Fruit fly (Drosophila melanogaster) whole organism, prepupa: Measurements from ENCODE around the gene CG7115.
A peak's percentile ranks its signal among the peaks of the same experiment; 100 is the strongest.

ENCODE experiments used
- CG10631 ChIP-seq: fragments of 200-800 bp; sonication (Bioruptor generic); optimal IDR thresholded peaks from 2 replicates; lab custom pipeline; 2016; ENCODE audit warnings: missing biosample characterization, missing genetic modification characterization
- CG11294 ChIP-seq: fragments of 200-800 bp; sonication (Bioruptor generic); IDR thresholded peaks from 2 replicates; pipeline ENCODE4 v1.3.6; 2022; ENCODE audit warnings: missing biosample characterization, missing genetic modification characterization
- CG11902 ChIP-seq: fragments of 200-800 bp; sonication (Bioruptor generic); optimal IDR thresholded peaks from 3 replicates; lab custom pipeline; 2016; ENCODE audit warnings: missing biosample characterization, missing genetic modification characterization
- CG15336 ChIP-seq: fragments of 200-800 bp; sonication (Bioruptor generic); IDR thresholded peaks from 2 replicates; pipeline ENCODE4 v1.3.6; 2022; ENCODE audit warnings: missing biosample characterization, missing genetic modification characterization
- CG1621 ChIP-seq: fragments of 200-800 bp; sonication (Bioruptor generic); optimal IDR thresholded peaks from 3 replicates; lab custom pipeline; 2018; ENCODE audit warnings: missing biosample characterization, mild to moderate bottlenecking, missing genetic modification characterization
- CG16779 ChIP-seq: fragments of 200-800 bp; sonication (Bioruptor generic); optimal IDR thresholded peaks from 3 replicates; lab custom pipeline; 2017; ENCODE audit warnings: missing biosample characterization, mild to moderate bottlenecking, missing genetic modification characterization
- CG3032 ChIP-seq: fragments of 200-800 bp; optimal IDR thresholded peaks from 2 replicates; lab custom pipeline; 2019; ENCODE audit warnings: missing biosample characterization, mild to moderate bottlenecking, missing genetic modification characterization, moderate library complexity
- CG31627 ChIP-seq: fragments of 200-800 bp; sonication (Bioruptor generic); optimal IDR thresholded peaks from 3 replicates; lab custom pipeline; 2016; ENCODE audit warnings: missing biosample characterization, missing genetic modification characterization
- CG32006 ChIP-seq: fragments of 200-800 bp; sonication (Bioruptor generic); optimal IDR thresholded peaks from 3 replicates; lab custom pipeline; 2017; ENCODE audit warnings: missing biosample characterization, mild to moderate bottlenecking, missing genetic modification characterization
- CG34406 ChIP-seq: fragments of 200-800 bp; sonication (Bioruptor generic); optimal IDR thresholded peaks from 3 replicates; lab custom pipeline; 2016; ENCODE audit warnings: missing biosample characterization, missing genetic modification characterization
- CG6163 ChIP-seq: fragments of 200-800 bp; sonication (Bioruptor generic); IDR thresholded peaks from 3 replicates; pipeline ENCODE4 v1.3.6; 2022; ENCODE audit warnings: missing biosample characterization, missing genetic modification characterization
- CG6276 ChIP-seq: fragments of 200-800 bp; sonication (Bioruptor generic); optimal IDR thresholded peaks from 2 replicates; lab custom pipeline; 2017; ENCODE audit warnings: missing biosample characterization, mild to moderate bottlenecking, missing genetic modification characterization
- CG6792 ChIP-seq: fragments of 200-800 bp; sonication (Bioruptor generic); optimal IDR thresholded peaks from 3 replicates; lab custom pipeline; 2016; ENCODE audit warnings: missing biosample characterization, missing genetic modification characterization
- CG6808 ChIP-seq: fragments of 200-800 bp; sonication (Bioruptor generic); optimal IDR thresholded peaks from 3 replicates; lab custom pipeline; 2017; ENCODE audit warnings: missing biosample characterization, missing genetic modification characterization, mild to moderate bottlenecking, moderate library complexity, missing genetic modification reagents
- CG6854 ChIP-seq: fragments of 200-800 bp; sonication (Bioruptor generic); optimal IDR thresholded peaks from 2 replicates; lab custom pipeline; 2017; ENCODE audit warnings: missing biosample characterization, mild to moderate bottlenecking, missing genetic modification characterization
- CG7368 ChIP-seq: fragments of 200-800 bp; sonication (Bioruptor generic); optimal IDR thresholded peaks from 3 replicates; lab custom pipeline; 2016; ENCODE audit warnings: missing biosample characterization, missing genetic modification characterization
- CG8119 ChIP-seq: fragments of 200-800 bp; sonication (Bioruptor generic); IDR thresholded peaks from 3 replicates; pipeline ENCODE4 v1.3.6; 2022; ENCODE audit warnings: missing biosample characterization, missing genetic modification characterization
- CG8319 ChIP-seq: fragments of 200-800 bp; sonication (Bioruptor generic); optimal IDR thresholded peaks from 3 replicates; lab custom pipeline; 2016; ENCODE audit warnings: missing biosample characterization, missing genetic modification characterization
- CG8632 ChIP-seq: fragments of 200-800 bp; sonication (Bioruptor generic); optimal IDR thresholded peaks from 3 replicates; lab custom pipeline; 2016; ENCODE audit warnings: missing biosample characterization, missing genetic modification characterization
- CG9139 ChIP-seq: fragments of 200-800 bp; sonication (Bioruptor generic); optimal IDR thresholded peaks from 3 replicates; lab custom pipeline; 2017; ENCODE audit warnings: missing biosample characterization, mild to moderate bottlenecking, missing genetic modification characterization
- Eip75B ChIP-seq: fragments of 200-800 bp; sonication (Bioruptor generic); optimal IDR thresholded peaks from 3 replicates; lab custom pipeline; 2016; ENCODE audit warnings: missing biosample characterization, missing genetic modification characterization
- Eip93F ChIP-seq: fragments of 200-800 bp; sonication (Bioruptor generic); optimal IDR thresholded peaks from 2 replicates; lab custom pipeline; 2016; ENCODE audit warnings: missing biosample characterization, mild to moderate bottlenecking, missing genetic modification characterization
- Ets21C ChIP-seq: fragments of 200-800 bp; sonication (Bioruptor generic); optimal IDR thresholded peaks from 3 replicates; lab custom pipeline; 2016; ENCODE audit warnings: missing biosample characterization, missing genetic modification characterization
- Ets96B ChIP-seq: fragments of 200-800 bp; optimal IDR thresholded peaks from 2 replicates; lab custom pipeline; 2019; ENCODE audit warnings: missing biosample characterization, mild to moderate bottlenecking, missing genetic modification characterization, moderate library complexity
- Gug ChIP-seq: fragments of 200-800 bp; sonication (Bioruptor generic); IDR thresholded peaks from 2 replicates; pipeline ENCODE4 v1.3.6; 2022; ENCODE audit warnings: missing biosample characterization, missing genetic modification characterization
- Hr38 ChIP-seq: sonication (Bioruptor generic); optimal IDR thresholded peaks from 2 replicates; lab custom pipeline; 2016; ENCODE audit warnings: missing biosample characterization, missing genetic modification characterization
- Hr39 ChIP-seq: fragments of 200-800 bp; sonication (Bioruptor generic); optimal IDR thresholded peaks from 2 replicates; lab custom pipeline; 2016; ENCODE audit warnings: missing biosample characterization, missing genetic modification characterization
- Lpt ChIP-seq: fragments of 200-800 bp; sonication (Bioruptor generic); optimal IDR thresholded peaks from 3 replicates; lab custom pipeline; 2016; ENCODE audit warnings: missing biosample characterization, missing genetic modification characterization
- Met ChIP-seq: fragments of 200-800 bp; sonication (Bioruptor generic); optimal IDR thresholded peaks from 3 replicates; lab custom pipeline; 2016; ENCODE audit warnings: missing biosample characterization, missing genetic modification characterization
- OdsH ChIP-seq: fragments of 200-800 bp; sonication (Bioruptor generic); optimal IDR thresholded peaks from 3 replicates; lab custom pipeline; 2016; ENCODE audit warnings: missing biosample characterization, missing genetic modification characterization
- Sox102F ChIP-seq: fragments of 200-800 bp; sonication (Bioruptor generic); optimal IDR thresholded peaks from 2 replicates; lab custom pipeline; 2016; ENCODE audit warnings: missing biosample characterization, mild to moderate bottlenecking, missing genetic modification characterization
- Sox14 ChIP-seq: fragments of 200-800 bp; sonication (Bioruptor generic); optimal IDR thresholded peaks from 3 replicates; lab custom pipeline; 2016; ENCODE audit warnings: missing biosample characterization, missing genetic modification characterization
- Sox15 ChIP-seq: fragments of 200-800 bp; sonication (Bioruptor generic); optimal IDR thresholded peaks from 3 replicates; lab custom pipeline; 2016; ENCODE audit warnings: missing biosample characterization, missing genetic modification characterization
- acj6 ChIP-seq: fragments of 200-800 bp; sonication (Bioruptor generic); optimal IDR thresholded peaks from 3 replicates; lab custom pipeline; 2016; ENCODE audit warnings: missing biosample characterization, missing genetic modification characterization
- cyc ChIP-seq: fragments of 200-800 bp; sonication (Bioruptor generic); optimal IDR thresholded peaks from 3 replicates; lab custom pipeline; 2016; ENCODE audit warnings: missing biosample characterization, missing genetic modification characterization
- dac ChIP-seq: fragments of 200-800 bp; sonication (Bioruptor generic); optimal IDR thresholded peaks from 2 replicates; lab custom pipeline; 2017; ENCODE audit warnings: missing biosample characterization, mild to moderate bottlenecking, missing genetic modification characterization
- dsx ChIP-seq: fragments of 200-800 bp; optimal IDR thresholded peaks from 3 replicates; lab custom pipeline; 2019; ENCODE audit warnings: missing biosample characterization, mild to moderate bottlenecking, missing genetic modification characterization, moderate library complexity; ENCODE audit not compliant: poor library complexity, severe bottlenecking
- eg ChIP-seq: fragments of 200-800 bp; sonication (Bioruptor generic); IDR thresholded peaks from 3 replicates; pipeline ENCODE4 v1.3.6; 2022; ENCODE audit warnings: missing biosample characterization, missing genetic modification characterization
- esn ChIP-seq: fragments of 200-800 bp; sonication (Bioruptor generic); optimal IDR thresholded peaks from 2 replicates; lab custom pipeline; 2016; ENCODE audit warnings: missing biosample characterization, mild to moderate bottlenecking, missing genetic modification characterization, moderate library complexity
- fd59A ChIP-seq: fragments of 200-800 bp; sonication (Bioruptor generic); optimal IDR thresholded peaks from 2 replicates; lab custom pipeline; 2017; ENCODE audit warnings: missing biosample characterization, mild to moderate bottlenecking, missing genetic modification characterization, missing genetic modification reagents
- fd85E ChIP-seq: fragments of 200-800 bp; sonication (Bioruptor generic); optimal IDR thresholded peaks from 3 replicates; lab custom pipeline; 2016; ENCODE audit warnings: missing biosample characterization, missing genetic modification characterization
- lz ChIP-seq: fragments of 200-800 bp; sonication (Bioruptor generic); optimal IDR thresholded peaks from 3 replicates; lab custom pipeline; 2016; ENCODE audit warnings: missing biosample characterization, missing genetic modification characterization
- net ChIP-seq: fragments of 200-800 bp; sonication (Bioruptor generic); optimal IDR thresholded peaks from 3 replicates; lab custom pipeline; 2016; ENCODE audit warnings: missing biosample characterization, missing genetic modification characterization
- pdm3 ChIP-seq: fragments of 200-800 bp; sonication (Bioruptor generic); optimal IDR thresholded peaks from 3 replicates; lab custom pipeline; 2016; ENCODE audit warnings: missing biosample characterization, missing genetic modification characterization
- salr ChIP-seq, 2 experiments: fragments of 200-800 bp; sonication (Bioruptor generic); optimal IDR thresholded peaks; 3 replicates each; lab custom pipeline; 2016 to 2018; ENCODE audit warnings: missing biosample characterization in 2 of 2, missing genetic modification characterization in 2 of 2, mild to moderate bottlenecking in 1 of 2
- spab ChIP-seq: fragments of 200-800 bp; sonication (Bioruptor generic); optimal IDR thresholded peaks from 2 replicates; lab custom pipeline; 2017; ENCODE audit warnings: missing biosample characterization, mild to moderate bottlenecking, missing genetic modification characterization, missing genetic modification reagents
- svp ChIP-seq: fragments of 200-800 bp; sonication (Bioruptor generic); peaks from one replicate; lab custom pipeline; 2016; ENCODE audit warnings: missing biosample characterization, missing genetic modification characterization
- topi ChIP-seq: fragments of 200-800 bp; sonication (Bioruptor generic); optimal IDR thresholded peaks from 3 replicates; lab custom pipeline; 2016; ENCODE audit warnings: missing biosample characterization, missing genetic modification characterization
- vri ChIP-seq: fragments of 200-800 bp; sonication (Bioruptor generic); optimal IDR thresholded peaks from 3 replicates; lab custom pipeline; 2016; ENCODE audit warnings: missing biosample characterization, mild to moderate bottlenecking, missing genetic modification characterization

CG7115 gene

DNA sequence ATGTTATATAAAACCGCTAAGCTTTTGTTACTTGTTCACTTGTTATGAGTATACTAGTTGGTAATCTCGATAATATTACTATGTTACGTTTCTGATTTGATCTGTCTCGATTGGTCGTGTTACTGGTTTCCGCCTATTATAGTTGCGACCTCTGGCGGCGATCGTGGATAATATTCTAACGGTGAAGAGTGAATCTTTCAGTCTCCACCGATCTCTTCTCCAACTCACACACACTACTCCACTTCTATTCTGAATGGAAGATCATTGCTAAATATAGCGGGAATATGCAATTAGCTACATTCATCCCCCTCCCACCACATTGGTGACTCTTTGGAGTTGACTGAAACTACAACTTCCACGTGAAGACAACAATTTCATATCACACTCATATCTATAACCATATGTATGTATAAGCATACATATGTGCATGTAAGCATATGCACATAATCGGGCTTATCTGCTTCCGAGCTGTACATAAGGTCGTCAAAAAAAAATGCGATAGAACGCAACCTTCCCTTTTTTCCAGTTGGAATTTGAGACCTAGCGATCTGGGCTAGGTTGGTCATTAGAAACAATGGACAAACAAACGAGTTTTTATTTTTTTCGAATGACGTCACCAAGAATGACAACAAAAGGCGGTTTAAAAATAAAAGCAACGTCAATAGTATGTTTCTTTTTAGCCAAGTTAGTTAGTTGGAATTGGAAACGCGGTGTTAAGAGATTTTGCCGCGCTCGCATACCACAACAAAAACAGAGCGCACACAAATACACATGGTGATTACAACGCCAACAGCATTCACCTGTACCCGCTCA, 11.9 kb upstream of the CG7115 start (continued):
- TF ChIP-seq CG8319 (GFP tag; lab: Kevin White, UChicago) (no peak), CG8632 (no peak), CG31627 (GFP tag; lab: Kevin White, UChicago) (no peak), dsx (GFP tag; lab: Kevin White, UChicago) (peak; percentile 45)
- TF ChIP-seq, all 60 proteins: peak for 4

DNA sequence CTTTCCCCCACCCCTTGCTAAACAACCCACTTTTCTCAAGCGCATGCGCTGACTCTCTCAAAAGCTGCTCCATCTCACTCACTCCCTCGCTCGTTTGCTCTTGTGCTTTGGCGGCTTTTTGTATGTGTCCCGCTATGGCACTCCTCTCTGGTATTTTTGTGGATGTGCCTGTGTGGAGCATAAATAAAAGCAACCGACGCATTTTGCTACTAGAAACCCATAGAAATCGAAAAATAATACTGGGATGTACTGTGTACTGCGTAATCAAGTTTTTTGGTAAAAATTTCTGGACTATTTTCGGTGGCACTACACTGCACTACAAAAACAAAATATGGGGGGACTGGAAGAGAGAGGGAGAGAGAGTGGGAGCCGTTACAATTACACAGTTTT, 11.3 kb upstream of the CG7115 start:
- TF ChIP-seq dac (no peak), Sox15 (GFP tag; lab: Kevin White, UChicago) (no peak), Met (GFP tag; lab: Kevin White, UChicago) (no peak), CG3032 (tag; lab: Kevin White, UChicago) (peak; percentile 11), cyc (GFP tag; lab: Kevin White, UChicago) (no peak), CG1621 (peak; percentile 39), Ets96B (tag; lab: Kevin White, UChicago) (no peak), CG7368 (GFP tag; lab: Kevin White, UChicago) (no peak), CG16779 (tag; lab: Kevin White, UChicago) (no peak), vri (GFP tag; lab: Kevin White, UChicago) (peak; percentile 76), Eip75B (GFP tag; lab: Kevin White, UChicago) (no peak), CG6792 (GFP tag; lab: Kevin White, UChicago) (no peak), dsx (GFP tag; lab: Kevin White, UChicago) (no peak), Eip93F (GFP tag; lab: Kevin White, UChicago) (no peak), Sox14 (GFP tag; lab: Kevin White, UChicago) (peak; percentile 35), Hr38 (GFP tag; lab: Kevin White, UChicago) (no peak), spab (GFP tag; lab: Kevin White, UChicago) (no peak), Gug (GFP tag; lab: Robert Waterston, UW) (peak; percentile 20; the same call in 1 of the 2 replicates), fd59A (no peak), acj6 (no peak), pdm3 (no peak), CG8632 (no peak), CG6808 (GFP tag; lab: Kevin White, UChicago) (no peak), lz (GFP tag; lab: Kevin White, UChicago) (peak; percentile 2), Ets21C (no peak), CG32006 (GFP tag; lab: Kevin White, UChicago) (no peak), Sox102F (no peak), CG10631 (GFP tag; lab: Kevin White, UChicago) (no peak), CG15336 (GFP tag; lab: Robert Waterston, UW) (peak; percentile 34; the same call in 1 of the 2 replicates), esn (GFP tag; lab: Kevin White, UChicago) (peak; percentile 3), CG11902 (GFP tag; lab: Kevin White, UChicago) (no peak), CG11294 (GFP tag; lab: Robert Waterston, UW) (no peak), CG9139 (no peak), CG6276 (GFP tag; lab: Kevin White, UChicago) (no peak), eg (GFP tag; lab: Robert Waterston, UW) (peak; percentile 44; the same call in 2 of the 3 replicates), CG8319 (GFP tag; lab: Kevin White, UChicago) (no peak), salr (GFP tag; optimal IDR thresholded peaks at IDR 0.05; lab: Kevin White, UChicago) (no peak), Hr39 (no peak), CG8119 (GFP tag; lab: Robert Waterston, UW) (peak; percentile 38; the same call in 2 of the 3 replicates), fd85E (no peak), topi (GFP tag; lab: Kevin White, UChicago) (peak; percentile 18), Lpt (GFP tag; lab: Kevin White, UChicago) (peak; percentile 38), net (GFP tag; lab: Kevin White, UChicago) (no peak), CG6854 (peak; percentile 71), OdsH (no peak), svp (no peak), CG34406 (no peak), CG6163 (GFP tag; lab: Robert Waterston, UW) (no peak; the same call in 2 of the 3 replicates)
